Worm (Caenorhabditis elegans) whole organism, young adult: ENCODE results near the gene ctns-1.

ENCODE experiments used
- F57C9.4 ChIP-seq: sonication (generic microtip); optimal IDR thresholded peaks from 2 replicates; lab custom pipeline; 2017; ENCODE audit warnings: mild to moderate bottlenecking, missing genetic modification characterization, missing compliant biosample characterization
- attf-6 ChIP-seq: fragments of 200-800 bp; sonication (Bioruptor generic); IDR thresholded peaks from 2 replicates; pipeline ENCODE4 v1.3.6; 2022; ENCODE audit warnings: missing genetic modification reagents, missing genetic modification characterization, missing compliant biosample characterization
- ceh-58 ChIP-seq: fragments of 200-800 bp; sonication (Bioruptor generic); IDR thresholded peaks from 2 replicates; pipeline ENCODE4 v1.3.6; 2022; ENCODE audit warnings: missing genetic modification characterization, missing compliant biosample characterization
- efl-1 ChIP-seq: fragments of 150-350 bp; optimal IDR thresholded peaks from 2 replicates; lab custom pipeline; 2014; ENCODE audit warnings: missing biosample characterization, missing genetic modification reagents, missing genetic modification characterization
- ekl-4 ChIP-seq: fragments of 200-800 bp; sonication (Bioruptor generic); IDR thresholded peaks from 2 replicates; pipeline ENCODE4 v1.3.6; 2022; ENCODE audit warnings: missing genetic modification reagents, missing genetic modification characterization, missing compliant biosample characterization
- pha-4 ChIP-seq: fragments of 150-350 bp; sonication (generic microtip); optimal IDR thresholded peaks from 2 replicates; lab custom pipeline; 2014; ENCODE audit warnings: missing biosample characterization, missing genetic modification reagents, missing genetic modification characterization
- snpc-4 ChIP-seq, 5 experiments: fragments of 150-350 bp in 1 of 5; sonication (generic microtip) in 4 of 5; optimal IDR thresholded peaks; 2 replicates each; lab custom pipeline; 2014 to 2018; ENCODE audit warnings: missing genetic modification characterization in 5 of 5, missing biosample characterization in 3 of 5, antibody characterized with exemption in 2 of 5, mild to moderate bottlenecking in 2 of 5, missing compliant biosample characterization in 2 of 5, missing genotype in 2 of 5, moderate library complexity in 2 of 5, missing genetic modification reagents in 1 of 5
- unc-62 ChIP-seq: fragments of 150-350 bp; optimal IDR thresholded peaks from 2 replicates; lab custom pipeline; 2014; ENCODE audit warnings: missing biosample characterization, missing genetic modification reagents, missing genetic modification characterization
- ztf-22 ChIP-seq: fragments of 200-800 bp; sonication (Bioruptor generic); optimal IDR thresholded peaks from 2 replicates; lab custom pipeline; 2018; ENCODE audit warnings: mild to moderate bottlenecking, missing genetic modification characterization, moderate library complexity, missing compliant biosample characterization

DNA sequence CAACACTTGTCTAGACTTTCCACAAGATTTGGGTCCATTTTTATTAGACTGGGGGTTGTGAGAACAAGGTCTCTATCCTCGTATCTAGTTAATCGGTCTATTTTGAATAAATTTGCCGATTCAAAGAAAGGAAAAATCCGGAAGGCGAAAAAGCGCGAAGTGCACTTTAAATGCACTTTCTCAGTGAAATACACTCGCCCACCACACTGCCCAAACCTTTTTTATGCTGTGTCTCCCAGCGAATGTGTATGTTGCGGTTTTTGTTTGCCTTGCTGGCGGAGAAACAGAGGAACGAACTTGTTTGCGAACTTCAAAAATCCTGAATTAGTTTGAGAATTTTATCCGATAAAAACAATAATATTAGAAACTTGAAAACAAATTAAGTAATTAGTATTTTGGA is 5.9 kb downstream of the ctns-1 start:
- TF ChIP-seq pha-4 (tag; lab: Kevin White, UChicago) (no peak), F57C9.4 (tag; lab: Kevin White, UChicago) (no peak), efl-1 (GFP tag; lab: Kevin White, UChicago) (no peak), ztf-22 (no peak), ekl-4 (GFP tag; lab: Robert Waterston, UW) (no peak), ceh-58 (GFP tag; lab: Robert Waterston, UW) (no peak), attf-6 (GFP tag; lab: Robert Waterston, UW) (no peak), unc-62 (GFP tag; lab: Kevin White, UChicago) (no peak), snpc-4 (GFP tag; optimal IDR thresholded peaks at IDR 0.05; lab: Kevin White, UChicago) (no peak), snpc-4 (tag; optimal IDR thresholded peaks at IDR 0.05; lab: Kevin White, UChicago) (no peak)
